Fruit fly (Drosophila melanogaster): ENCODE data around the gene nonA-l.

dm6 chr3R:16594056-16594858 is 45.7 kb upstream of the nonA-l start, which contains the start of gene CG14892:
- no peak for TF ChIP-seq CrebA (GFP tag; optimal IDR thresholded peaks at IDR 0.05; ENCODE audit: borderline replicate concordance)
- TF ChIP-seq Abd-B (GFP tag; optimal IDR thresholded peaks at IDR 0.05) = no peak
- TF ChIP-seq psq (GFP tag; optimal IDR thresholded peaks at IDR 0.05) = no peak
